Worm (Caenorhabditis elegans): ENCODE data around the gene F32H5.3.

The F32H5.3 gene

DNA sequence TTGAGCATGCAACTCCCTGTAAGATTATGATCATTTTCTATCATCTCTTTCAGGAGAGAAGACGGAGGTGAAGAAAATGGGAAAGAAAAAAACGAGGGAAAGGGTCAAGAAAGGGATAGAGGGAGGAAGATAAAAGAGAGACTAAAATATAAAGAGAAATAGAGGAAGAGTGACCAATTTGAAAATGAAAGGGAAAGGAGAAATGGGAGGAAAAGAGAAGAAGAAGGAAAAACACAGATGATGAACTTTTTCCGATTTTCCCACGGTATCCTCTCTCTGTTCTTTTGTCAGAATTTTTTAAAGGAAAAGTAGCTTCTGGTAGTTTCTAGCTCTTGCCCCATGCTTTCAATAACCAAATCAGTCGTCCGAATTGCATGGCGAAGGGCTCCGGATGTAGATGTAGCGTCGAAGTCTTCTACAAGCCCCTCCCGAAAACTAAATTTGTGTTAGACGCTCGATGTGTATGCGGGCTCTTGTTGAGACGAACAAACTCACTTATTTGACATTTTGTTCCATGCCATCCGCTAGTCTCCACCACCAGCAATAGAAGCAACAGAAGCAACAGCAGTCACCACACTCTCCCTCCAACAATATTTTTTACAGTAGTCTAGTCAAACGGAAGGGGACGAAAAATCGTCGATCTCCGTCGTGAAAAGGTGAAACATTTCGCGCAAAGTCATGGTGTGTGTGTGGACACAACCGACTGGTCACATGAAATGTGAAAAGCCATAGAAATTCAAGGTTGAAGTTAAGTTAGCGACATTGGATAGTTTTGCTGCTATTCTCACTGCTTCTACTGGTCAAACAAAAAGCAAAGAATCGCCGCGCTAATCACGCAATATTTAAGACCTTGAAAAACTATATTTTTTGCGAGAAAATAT is 32.5 kb downstream of the F32H5.3 start, which contains the start of gene somi-1 (continued):
- TF ChIP-seq ztf-4 (tag; optimal IDR thresholded peaks at IDR 0.05) (no peak), nhr-23 (tag; optimal IDR thresholded peaks at IDR 0.05) (no peak), fos-1 (tag; optimal IDR thresholded peaks at IDR 0.05) (peak; percentile 8), zag-1 (tag; optimal IDR thresholded peaks at IDR 0.05) (no peak), ceh-82 (tag; optimal IDR thresholded peaks at IDR 0.05) (no peak), nhr-25 (tag; optimal IDR thresholded peaks at IDR 0.05) (peak; percentile 71), lin-39 (tag; optimal IDR thresholded peaks at IDR 0.05) (no peak), ceh-16 (tag; optimal IDR thresholded peaks at IDR 0.05) (no peak), sma-9 (GFP tag; optimal IDR thresholded peaks at IDR 0.05) (peak; percentile 78), sma-9 (tag; optimal IDR thresholded peaks at IDR 0.05) (no peak), blmp-1 (tag; optimal IDR thresholded peaks at IDR 0.05; ENCODE audit: insufficient read depth) (peak; percentile 96), nhr-237 (tag; optimal IDR thresholded peaks at IDR 0.05) (no peak), snpc-4 (tag; optimal IDR thresholded peaks at IDR 0.05) (no peak), alr-1 (tag; optimal IDR thresholded peaks at IDR 0.05) (no peak), elt-1 (tag; optimal IDR thresholded peaks at IDR 0.05) (no peak), dmd-4 (tag; optimal IDR thresholded peaks at IDR 0.05) (no peak), nhr-10 (tag; optimal IDR thresholded peaks at IDR 0.05) (no peak), nhr-129 (tag; optimal IDR thresholded peaks at IDR 0.05) (no peak), sem-4 (tag; optimal IDR thresholded peaks at IDR 0.05) (no peak), lsy-2 (tag; optimal IDR thresholded peaks at IDR 0.05) (no peak)

DNA sequence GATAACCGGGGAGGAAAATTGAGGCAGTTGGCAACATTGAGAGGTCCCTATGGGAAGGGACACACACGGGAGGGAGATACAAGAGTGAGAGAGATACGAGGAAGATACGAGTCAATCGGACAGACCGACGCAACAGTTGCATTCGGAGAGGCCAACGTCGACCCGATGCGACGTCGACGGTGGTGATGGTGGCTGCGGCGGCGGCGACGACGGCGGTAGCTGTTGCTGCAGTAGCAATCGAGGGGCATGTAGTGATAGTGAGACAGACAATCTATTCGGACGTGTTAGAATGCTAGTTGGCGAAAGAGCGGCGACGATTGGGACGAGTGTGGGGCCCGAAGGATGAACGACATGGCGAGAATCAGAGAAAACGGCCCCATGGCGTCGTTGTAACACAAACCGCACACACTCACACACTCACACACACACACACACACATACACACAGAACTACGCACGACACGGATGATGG is 34.2 kb downstream of the F32H5.3 start:
- TF ChIP-seq lsy-2 (tag; optimal IDR thresholded peaks at IDR 0.05) (peak in 1 of 2 experiments; percentile 13), dmd-4 (tag; optimal IDR thresholded peaks at IDR 0.05) (no peak), elt-1 (tag; optimal IDR thresholded peaks at IDR 0.05) (no peak), nhr-129 (tag; optimal IDR thresholded peaks at IDR 0.05) (peak; percentile 28), F13H6.1 (tag; optimal IDR thresholded peaks at IDR 0.05) (peak; percentile 72), egl-27 (tag; optimal IDR thresholded peaks at IDR 0.05) (no peak), sma-3 (GFP tag; optimal IDR thresholded peaks at IDR 0.05) (peak; percentile 5), nhr-237 (tag; optimal IDR thresholded peaks at IDR 0.05) (no peak), sma-9 (GFP tag; optimal IDR thresholded peaks at IDR 0.05) (peak; percentile 2), sma-9 (tag; optimal IDR thresholded peaks at IDR 0.05) (no peak), Y55F3AM.14 (GFP tag; optimal IDR thresholded peaks at IDR 0.05) (peak; percentile 56), nhr-25 (tag; optimal IDR thresholded peaks at IDR 0.05) (no peak), fos-1 (tag; optimal IDR thresholded peaks at IDR 0.05) (no peak), mab-5 (tag; optimal IDR thresholded peaks at IDR 0.05) (no peak), aly-2 (tag; optimal IDR thresholded peaks at IDR 0.05) (no peak), peb-1 (tag; optimal IDR thresholded peaks at IDR 0.05) (no peak), C34F6.9 (tag; optimal IDR thresholded peaks at IDR 0.05) (peak; percentile 31), lin-39 (tag; optimal IDR thresholded peaks at IDR 0.05) (no peak), skn-1 (tag; optimal IDR thresholded peaks at IDR 0.05) (no peak), nhr-12 (tag; optimal IDR thresholded peaks at IDR 0.05) (no peak)

DNA sequence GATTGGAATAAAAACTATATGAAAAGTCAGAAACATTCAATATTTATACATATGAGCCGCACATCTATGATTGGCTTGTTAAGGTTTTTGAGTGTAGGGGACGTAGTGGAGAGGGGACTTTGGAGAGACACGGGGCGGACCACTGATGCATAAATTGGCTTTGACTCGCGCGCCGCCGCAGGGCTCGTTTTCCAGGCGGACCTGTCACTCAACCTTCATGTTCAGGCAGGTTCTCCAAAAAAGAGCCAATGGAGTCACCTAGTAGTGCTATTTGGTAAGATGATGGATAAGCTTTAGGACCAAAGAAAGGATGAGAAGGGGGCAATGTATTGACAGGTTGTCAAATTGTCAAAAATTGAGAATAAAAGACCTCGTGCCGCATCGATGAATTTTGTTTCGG is 35.8 kb downstream of the F32H5.3 start:
- TF ChIP-seq elt-1 (tag; optimal IDR thresholded peaks at IDR 0.05) = no peak
- no peak for TF ChIP-seq crh-2 (tag; optimal IDR thresholded peaks at IDR 0.05)
- no peak for TF ChIP-seq sma-9 (GFP tag; optimal IDR thresholded peaks at IDR 0.05)
- TF ChIP-seq sma-9 (tag; optimal IDR thresholded peaks at IDR 0.05) = no peak
- no peak for TF ChIP-seq lin-13 (GFP tag; optimal IDR thresholded peaks at IDR 0.05)
- TF ChIP-seq C34F6.9 (tag; optimal IDR thresholded peaks at IDR 0.05) = no peak
- no peak for TF ChIP-seq ztf-4 (tag; optimal IDR thresholded peaks at IDR 0.05)
- TF ChIP-seq ceh-82 (tag; optimal IDR thresholded peaks at IDR 0.05) = no peak
- TF ChIP-seq nhr-25 (tag; optimal IDR thresholded peaks at IDR 0.05) = no peak
- TF ChIP-seq nhr-11 (tag; optimal IDR thresholded peaks at IDR 0.05) = no peak
- TF ChIP-seq ama-1 (optimal IDR thresholded peaks at IDR 0.05) = no peak
- no peak for TF ChIP-seq nhr-77 (tag; optimal IDR thresholded peaks at IDR 0.05)
- TF ChIP-seq nhr-23 (tag; optimal IDR thresholded peaks at IDR 0.05) = no peak
- TF ChIP-seq nhr-21 (tag; optimal IDR thresholded peaks at IDR 0.05) = no peak
- no peak for TF ChIP-seq zag-1 (tag; optimal IDR thresholded peaks at IDR 0.05)
- no peak for TF ChIP-seq sem-4 (tag; optimal IDR thresholded peaks at IDR 0.05)

DNA sequence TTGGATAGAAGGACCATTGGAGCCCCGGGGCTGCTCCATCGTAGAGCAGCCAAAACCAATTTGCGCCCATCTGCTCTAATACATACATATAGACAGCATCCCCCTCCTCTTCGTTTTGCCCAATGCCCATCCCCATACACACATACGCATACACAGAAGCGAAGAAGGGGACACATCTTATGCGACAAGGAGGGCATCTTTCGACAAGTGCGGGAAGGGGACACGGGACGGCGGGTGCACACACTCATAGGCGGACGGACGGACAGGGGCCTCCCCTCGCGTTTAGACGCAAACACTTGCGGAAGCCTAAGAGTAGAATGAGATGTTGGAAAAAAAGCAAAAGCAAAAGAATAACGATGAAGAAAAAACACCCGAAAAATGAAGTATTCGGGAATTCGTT is 37.3 kb downstream of the F32H5.3 start:
- TF ChIP-seq blmp-1 (tag; optimal IDR thresholded peaks at IDR 0.05; ENCODE audit: insufficient read depth) (no peak), zag-1 (tag; optimal IDR thresholded peaks at IDR 0.05) (peak; percentile 48), unc-62 (GFP tag; optimal IDR thresholded peaks at IDR 0.05) (no peak), nhr-10 (tag; optimal IDR thresholded peaks at IDR 0.05) (no peak), ceh-82 (tag; optimal IDR thresholded peaks at IDR 0.05) (no peak), Y55F3AM.14 (GFP tag; optimal IDR thresholded peaks at IDR 0.05) (peak; percentile 39), nhr-129 (tag; optimal IDR thresholded peaks at IDR 0.05) (peak; percentile 17), ZK546.5 (tag; optimal IDR thresholded peaks at IDR 0.05) (no peak)
